Worm (Caenorhabditis elegans) whole organism, young adult: ENCODE measurements around the gene C02E7.8.
A peak's percentile ranks its signal among the peaks of the same experiment; 100 is the strongest.

Experiments
- C17E4.6 ChIP-seq: fragments of 200-800 bp; sonication (Bioruptor generic); IDR thresholded peaks from 2 replicates; pipeline ENCODE4 v1.3.6; 2022; ENCODE audit warnings: missing genetic modification reagents, missing genetic modification characterization, missing compliant biosample characterization
- F22D6.2 ChIP-seq: sonication (generic microtip); optimal IDR thresholded peaks from 2 replicates; lab custom pipeline; 2016; ENCODE audit warnings: mild to moderate bottlenecking, missing genetic modification characterization, missing compliant biosample characterization
- F39B2.1 ChIP-seq: fragments of 200-800 bp; sonication (Bioruptor generic); IDR thresholded peaks from 2 replicates; pipeline ENCODE4 v1.3.6; 2022; ENCODE audit warnings: missing genetic modification reagents, missing genetic modification characterization, missing compliant biosample characterization
- F49E8.2 ChIP-seq: sonication (generic microtip); optimal IDR thresholded peaks from 3 replicates; lab custom pipeline; 2017; ENCODE audit warnings: missing genetic modification characterization, mild to moderate bottlenecking, missing compliant biosample characterization, antibody characterized with exemption, moderate library complexity; ENCODE audit not compliant: insufficient read depth
- Y53G8AR.9 ChIP-seq: fragments of 200-800 bp; sonication (Bioruptor generic); conservative IDR thresholded peaks from 2 replicates; pipeline ENCODE4 v1.3.6; 2022; ENCODE audit warnings: missing genetic modification reagents, missing genetic modification characterization, missing compliant biosample characterization
- akir-1 ChIP-seq: fragments of 200-800 bp; sonication (Bioruptor generic); optimal IDR thresholded peaks from 2 replicates; lab custom pipeline; 2018; ENCODE audit warnings: mild to moderate bottlenecking, missing genetic modification characterization, moderate library complexity, missing compliant biosample characterization
- aptf-2 ChIP-seq: fragments of 200-800 bp; sonication (Bioruptor generic); conservative IDR thresholded peaks from 2 replicates; pipeline ENCODE4 v1.3.6; 2022; ENCODE audit warnings: missing genetic modification reagents, missing genetic modification characterization, missing compliant biosample characterization
- athp-1 ChIP-seq: sonication (generic microtip); optimal IDR thresholded peaks from 2 replicates; lab custom pipeline; 2017; ENCODE audit warnings: mild to moderate bottlenecking, missing genetic modification characterization, missing compliant biosample characterization
- attf-3 ChIP-seq: fragments of 200-800 bp; sonication (Bioruptor generic); conservative IDR thresholded peaks from 2 replicates; pipeline ENCODE4 v1.3.6; 2022; ENCODE audit warnings: missing genetic modification reagents, missing genetic modification characterization, missing compliant biosample characterization
- bed-1 ChIP-seq: fragments of 200-800 bp; sonication (Bioruptor generic); IDR thresholded peaks from 2 replicates; pipeline ENCODE4 v1.3.6; 2022; ENCODE audit warnings: missing genetic modification reagents, missing genetic modification characterization, missing compliant biosample characterization
- bed-2 ChIP-seq: fragments of 200-800 bp; sonication (Bioruptor generic); IDR thresholded peaks from 2 replicates; pipeline ENCODE4 v1.3.6; 2022; ENCODE audit warnings: missing genetic modification reagents, missing genetic modification characterization, missing compliant biosample characterization
- ccch-3 ChIP-seq: fragments of 200-800 bp; sonication (Bioruptor generic); optimal IDR thresholded peaks from 2 replicates; lab custom pipeline; 2018; ENCODE audit warnings: mild to moderate bottlenecking, missing genetic modification characterization, missing compliant biosample characterization
- ceh-40 ChIP-seq: fragments of 200-800 bp; sonication (Bioruptor generic); IDR thresholded peaks from 2 replicates; pipeline ENCODE4 v1.3.6; 2022; ENCODE audit warnings: missing genetic modification characterization, missing compliant biosample characterization
- ceh-91 ChIP-seq: fragments of 200-800 bp; sonication (Bioruptor generic); IDR thresholded peaks from 2 replicates; pipeline ENCODE4 v1.3.6; 2022; ENCODE audit warnings: missing genetic modification reagents, missing genetic modification characterization, missing compliant biosample characterization
- dox-1 ChIP-seq: fragments of 200-800 bp; sonication (Bioruptor generic); IDR thresholded peaks from 2 replicates; pipeline ENCODE4 v1.3.6; 2022; ENCODE audit warnings: missing genetic modification reagents, missing genetic modification characterization, missing compliant biosample characterization
- dpl-1 ChIP-seq: fragments of 150-350 bp; optimal IDR thresholded peaks from 2 replicates; lab custom pipeline; 2014; ENCODE audit warnings: missing biosample characterization, missing genetic modification reagents, missing genetic modification characterization
- ekl-4 ChIP-seq: fragments of 200-800 bp; sonication (Bioruptor generic); IDR thresholded peaks from 2 replicates; pipeline ENCODE4 v1.3.6; 2022; ENCODE audit warnings: missing genetic modification reagents, missing genetic modification characterization, missing compliant biosample characterization
- him-1 ChIP-seq: sonication (generic microtip); optimal IDR thresholded peaks from 2 replicates; lab custom pipeline; 2016; ENCODE audit warnings: missing genotype, missing genetic modification reagents, missing genetic modification characterization, missing compliant biosample characterization
- hmg-1.2 ChIP-seq: fragments of 200-800 bp; sonication (Bioruptor generic); IDR thresholded peaks from 2 replicates; pipeline ENCODE4 v1.3.6; 2022; ENCODE audit warnings: missing genetic modification reagents, missing genetic modification characterization, missing compliant biosample characterization
- hrde-1 ChIP-seq: sonication (generic microtip); optimal IDR thresholded peaks from 2 replicates; lab custom pipeline; 2016; ENCODE audit warnings: missing genetic modification characterization, mild to moderate bottlenecking, missing compliant biosample characterization, moderate library complexity, missing genotype, missing genetic modification reagents, borderline replicate concordance
- hsf-1 ChIP-seq: fragments of 200-800 bp; sonication (Bioruptor generic); IDR thresholded peaks from 2 replicates; pipeline ENCODE4 v1.3.6; 2022; ENCODE audit warnings: missing genetic modification reagents, missing genetic modification characterization, missing compliant biosample characterization
- lin-35 ChIP-seq, 3 experiments: fragments of 150-350 bp in 2 of 3; sonication (generic microtip) in 1 of 3; optimal IDR thresholded peaks; 2 replicates each; lab custom pipeline; 2014 to 2018; ENCODE audit warnings: missing biosample characterization in 3 of 3, missing genetic modification characterization in 3 of 3, missing genetic modification reagents in 3 of 3
- lin-54 ChIP-seq: fragments of 200-800 bp; sonication (Bioruptor generic); optimal IDR thresholded peaks from 2 replicates; lab custom pipeline; 2018; ENCODE audit warnings: mild to moderate bottlenecking, missing genetic modification characterization, missing compliant biosample characterization
- lsl-1 ChIP-seq: fragments of 200-800 bp; sonication (Bioruptor generic); optimal IDR thresholded peaks from 2 replicates; lab custom pipeline; 2018; ENCODE audit warnings: mild to moderate bottlenecking, missing genetic modification characterization, moderate library complexity, missing compliant biosample characterization
- madf-10 ChIP-seq: sonication (generic microtip); optimal IDR thresholded peaks from 2 replicates; lab custom pipeline; 2016; ENCODE audit warnings: mild to moderate bottlenecking, missing genetic modification characterization, missing compliant biosample characterization
- madf-3 ChIP-seq: fragments of 200-800 bp; sonication (Bioruptor generic); IDR thresholded peaks from 2 replicates; pipeline ENCODE4 v1.3.6; 2022; ENCODE audit warnings: missing genetic modification reagents, missing genetic modification characterization, missing compliant biosample characterization
- madf-6 ChIP-seq: fragments of 200-800 bp; sonication (Bioruptor generic); IDR thresholded peaks from 2 replicates; pipeline ENCODE4 v1.3.6; 2022; ENCODE audit warnings: missing genetic modification reagents, missing genetic modification characterization, missing compliant biosample characterization
- madf-8 ChIP-seq: fragments of 200-800 bp; sonication (Bioruptor generic); conservative IDR thresholded peaks from 2 replicates; pipeline ENCODE4 v1.3.6; 2022; ENCODE audit warnings: missing genetic modification reagents, missing genetic modification characterization, missing compliant biosample characterization
- mel-28 ChIP-seq: sonication (generic microtip); optimal IDR thresholded peaks from 2 replicates; lab custom pipeline; 2016; ENCODE audit warnings: borderline replicate concordance, mild to moderate bottlenecking, missing genetic modification characterization, missing compliant biosample characterization
- nfya-2 ChIP-seq: fragments of 200-800 bp; sonication (Bioruptor generic); IDR thresholded peaks from 2 replicates; pipeline ENCODE4 v1.3.6; 2022; ENCODE audit warnings: missing genetic modification reagents, missing genetic modification characterization, missing compliant biosample characterization
- nhr-120 ChIP-seq: fragments of 200-800 bp; sonication (Bioruptor generic); IDR thresholded peaks from 2 replicates; pipeline ENCODE4 v1.3.6; 2022; ENCODE audit warnings: missing genetic modification characterization, missing compliant biosample characterization
- pbrm-1 ChIP-seq: fragments of 200-800 bp; sonication (Bioruptor generic); IDR thresholded peaks from 2 replicates; pipeline ENCODE4 v1.3.6; 2022; ENCODE audit warnings: missing genetic modification reagents, missing genetic modification characterization, missing compliant biosample characterization
- pha-4 ChIP-seq: fragments of 150-350 bp; sonication (generic microtip); optimal IDR thresholded peaks from 2 replicates; lab custom pipeline; 2014; ENCODE audit warnings: missing biosample characterization, missing genetic modification reagents, missing genetic modification characterization
- rcor-1 ChIP-seq: fragments of 200-800 bp; sonication (Bioruptor generic); IDR thresholded peaks from 2 replicates; pipeline ENCODE4 v1.3.6; 2022; ENCODE audit warnings: missing genetic modification reagents, missing genetic modification characterization, missing compliant biosample characterization
- repo-1 ChIP-seq: sonication (generic microtip); optimal IDR thresholded peaks from 2 replicates; lab custom pipeline; 2017; ENCODE audit warnings: mild to moderate bottlenecking, missing genetic modification characterization, missing compliant biosample characterization
- snpc-1.1 ChIP-seq: sonication (generic microtip); optimal IDR thresholded peaks from 2 replicates; lab custom pipeline; 2017; ENCODE audit warnings: missing genetic modification characterization, mild to moderate bottlenecking, missing compliant biosample characterization, antibody characterized with exemption, moderate library complexity, missing genotype, missing genetic modification reagents; ENCODE audit not compliant: insufficient read depth
- snpc-1.3 ChIP-seq: sonication (generic microtip); optimal IDR thresholded peaks from 2 replicates; lab custom pipeline; 2017; ENCODE audit warnings: missing genetic modification characterization, mild to moderate bottlenecking, missing compliant biosample characterization, antibody characterized with exemption, moderate library complexity, missing genotype, missing genetic modification reagents; ENCODE audit not compliant: insufficient read depth
- snpc-3.4 ChIP-seq: sonication (generic microtip); optimal IDR thresholded peaks from 2 replicates; lab custom pipeline; 2017; ENCODE audit warnings: missing genetic modification characterization, mild to moderate bottlenecking, missing compliant biosample characterization, antibody characterized with exemption, moderate library complexity, missing genotype, missing genetic modification reagents
- snpc-4 ChIP-seq, 5 experiments: fragments of 150-350 bp in 1 of 5; sonication (generic microtip) in 4 of 5; optimal IDR thresholded peaks; 2 replicates each; lab custom pipeline; 2014 to 2018; ENCODE audit warnings: missing genetic modification characterization in 5 of 5, missing biosample characterization in 3 of 5, antibody characterized with exemption in 2 of 5, mild to moderate bottlenecking in 2 of 5, missing compliant biosample characterization in 2 of 5, missing genotype in 2 of 5, moderate library complexity in 2 of 5, missing genetic modification reagents in 1 of 5
- somi-1 ChIP-seq: fragments of 200-800 bp; sonication (Bioruptor generic); optimal IDR thresholded peaks from 2 replicates; lab custom pipeline; 2018; ENCODE audit warnings: mild to moderate bottlenecking, missing genetic modification characterization, missing compliant biosample characterization
- tbp1 ChIP-seq: fragments of 200-800 bp; sonication (Bioruptor generic); optimal IDR thresholded peaks from 2 replicates; lab custom pipeline; 2018; ENCODE audit warnings: mild to moderate bottlenecking, missing genetic modification characterization, missing compliant biosample characterization
- tlf-1 ChIP-seq: fragments of 200-800 bp; sonication (Bioruptor generic); optimal IDR thresholded peaks from 2 replicates; lab custom pipeline; 2018; ENCODE audit warnings: mild to moderate bottlenecking, missing genetic modification characterization, missing compliant biosample characterization
- xnd-1 ChIP-seq: sonication (generic microtip); optimal IDR thresholded peaks from 2 replicates; lab custom pipeline; 2016; ENCODE audit warnings: missing genotype, missing genetic modification reagents, missing genetic modification characterization, missing compliant biosample characterization
- zim-3 ChIP-seq: sonication (generic microtip); optimal IDR thresholded peaks from 2 replicates; lab custom pipeline; 2017; ENCODE audit warnings: mild to moderate bottlenecking, missing genetic modification characterization, moderate library complexity, missing compliant biosample characterization
- ztf-18 ChIP-seq: sonication (generic microtip); optimal IDR thresholded peaks from 2 replicates; lab custom pipeline; 2016; ENCODE audit warnings: missing genotype, mild to moderate bottlenecking, missing genetic modification characterization, missing compliant biosample characterization
- ztf-28 ChIP-seq: fragments of 200-800 bp; sonication (Bioruptor generic); IDR thresholded peaks from 2 replicates; pipeline ENCODE4 v1.3.6; 2022; ENCODE audit warnings: missing genetic modification reagents, missing genetic modification characterization, missing compliant biosample characterization

C02E7.8 gene

DNA sequence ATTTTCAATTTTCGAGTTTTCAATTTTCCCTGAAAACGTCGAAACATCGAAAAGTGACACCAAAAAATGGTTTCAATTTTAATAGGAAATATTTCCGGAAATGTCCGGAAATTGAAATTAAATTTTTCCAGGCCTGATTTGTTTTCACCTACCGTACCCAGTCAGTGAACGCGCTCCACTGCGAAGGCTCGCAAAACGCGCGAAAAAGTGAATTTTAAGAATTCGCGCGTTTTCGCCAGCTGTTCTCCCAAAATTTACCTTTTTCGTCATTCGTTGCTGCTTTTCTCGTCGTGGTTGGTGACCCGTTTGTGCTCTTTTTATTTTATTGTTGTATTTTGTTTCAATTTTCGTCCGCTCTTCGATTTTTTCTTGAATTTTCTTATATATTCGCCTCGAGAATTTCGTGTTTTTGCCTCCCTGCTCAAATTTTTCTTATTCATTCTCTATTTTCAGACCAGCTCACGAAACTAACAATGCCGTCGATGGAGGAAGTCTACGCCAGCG lies 30.6 kb downstream of the C02E7.8 start, which contains the start of gene T19H12.2 (continued):
- peak; percentile 90 for TF ChIP-seq ekl-4 (GFP tag; lab: Robert Waterston, UW)
- peak; percentile 29 for TF ChIP-seq ztf-18 (tag; lab: Kevin White, UChicago)
- peak; percentile 95 for TF ChIP-seq dox-1 (GFP tag; lab: Robert Waterston, UW)
- TF ChIP-seq xnd-1 = peak; percentile 99
- no peak for TF ChIP-seq zim-3 (tag; lab: Kevin White, UChicago)
- no peak for TF ChIP-seq ccch-3 (GFP tag; lab: Kevin White, UChicago)
- no peak for TF ChIP-seq nhr-120 (GFP tag; lab: Robert Waterston, UW)
- TF ChIP-seq hrde-1 (tag; lab: Kevin White, UChicago) = peak; percentile 41
- peak; percentile 91 for TF ChIP-seq F49E8.2 (tag; lab: Kevin White, UChicago)
- TF ChIP-seq C17E4.6 = peak; percentile 91
- no peak for TF ChIP-seq somi-1
- no peak for TF ChIP-seq akir-1 (GFP tag; lab: Kevin White, UChicago)
- peak; percentile 66 for TF ChIP-seq aptf-2
- TF ChIP-seq him-1 (tag; lab: Kevin White, UChicago) = peak; percentile 80
- TF ChIP-seq repo-1 (tag; lab: Kevin White, UChicago) = no peak
- peak; percentile 93 for TF ChIP-seq snpc-3.4 (tag; lab: Kevin White, UChicago)
- TF ChIP-seq mel-28 (tag; lab: Kevin White, UChicago) = no peak
- peak; percentile 58 for TF ChIP-seq snpc-4 (GFP tag; optimal IDR thresholded peaks at IDR 0.05; lab: Kevin White, UChicago)
- TF ChIP-seq snpc-4 (tag; optimal IDR thresholded peaks at IDR 0.05; lab: Kevin White, UChicago) = peak in 3 of 4 experiments; percentile 32 to 70 (median 62)
- peak; percentile 99 for TF ChIP-seq lsl-1 (GFP tag; lab: Kevin White, UChicago)
- TF ChIP-seq tlf-1 (GFP tag; lab: Kevin White, UChicago) = peak; percentile 92
- TF ChIP-seq hsf-1 (GFP tag; lab: Robert Waterston, UW) = peak; percentile 89
- TF ChIP-seq snpc-1.3 (tag; lab: Kevin White, UChicago) = peak; percentile 86
- TF ChIP-seq F39B2.1 (GFP tag; lab: Robert Waterston, UW) = 0 out of 2 replicates have a peak, but pooled peaks have one; percentile 54
- peak; percentile 66 for TF ChIP-seq tbp1 (GFP tag; lab: Kevin White, UChicago)
- 0 out of 2 replicates have a peak, but pooled peaks have one; percentile 11 for TF ChIP-seq bed-2
- TF ChIP-seq nfya-2 = no peak
- TF ChIP-seq ceh-40 = no peak
- no peak for TF ChIP-seq madf-10 (tag; lab: Kevin White, UChicago)
- TF ChIP-seq Y53G8AR.9 (GFP tag; lab: Robert Waterston, UW) = peak; percentile 78
- peak; percentile 94 for TF ChIP-seq ztf-28 (GFP tag; lab: Robert Waterston, UW)
- peak; percentile 51 for TF ChIP-seq athp-1
- peak; percentile 99 for TF ChIP-seq ceh-91 (GFP tag; lab: Robert Waterston, UW)
- no peak for TF ChIP-seq pha-4
- TF ChIP-seq lin-35 (GFP tag; optimal IDR thresholded peaks at IDR 0.05; lab: Kevin White, UChicago) = peak in 2 of 3 experiments; percentile 58 to 93
- TF ChIP-seq rcor-1 (GFP tag; lab: Robert Waterston, UW) = peak; percentile 93
- TF ChIP-seq bed-1 (GFP tag; lab: Robert Waterston, UW) = no peak
- TF ChIP-seq madf-3 (GFP tag; lab: Robert Waterston, UW) = peak; percentile 92
- TF ChIP-seq attf-3 (GFP tag; lab: Robert Waterston, UW) = peak; percentile 67
- peak; percentile 74 for TF ChIP-seq hmg-1.2 (GFP tag; lab: Robert Waterston, UW)
- TF ChIP-seq snpc-1.1 (tag; lab: Kevin White, UChicago) = peak; percentile 74
- peak; percentile 100 for TF ChIP-seq madf-6 (GFP tag; lab: Robert Waterston, UW)
- TF ChIP-seq pbrm-1 (GFP tag; lab: Robert Waterston, UW) = peak; percentile 80
- TF ChIP-seq madf-8 = peak; percentile 100
- peak; percentile 94 for TF ChIP-seq dpl-1 (GFP tag; lab: Kevin White, UChicago)
- TF ChIP-seq F22D6.2 (tag; lab: Kevin White, UChicago) = no peak
- TF ChIP-seq lin-54 (GFP tag; lab: Kevin White, UChicago) = peak; percentile 88
